Fruit fly (Drosophila melanogaster): ENCODE results near the gene Arr2.

Gene Arr2

dm6 chr3L:8667809-8668593 is 19.3 kb upstream of the Arr2 start (continued):
- TF ChIP-seq pum (GFP tag; optimal IDR thresholded peaks at IDR 0.05): no peak
- TF ChIP-seq amos (GFP tag; IDR thresholded peaks at IDR 0.05; ENCODE audit: partially characterized antibody): no peak
- peak; percentile 7 for TF ChIP-seq twi (tag; optimal IDR thresholded peaks at IDR 0.05)
- no peak for TF ChIP-seq HLH54F (GFP tag; optimal IDR thresholded peaks at IDR 0.05)
- TF ChIP-seq gsb (GFP tag; IDR thresholded peaks at IDR 0.05): no peak
- TF ChIP-seq CG7963 (GFP tag; IDR thresholded peaks at IDR 0.05; ENCODE audit: partially characterized antibody): no peak
- no peak for TF ChIP-seq zfh2 (GFP tag; optimal IDR thresholded peaks at IDR 0.05)
- no peak for TF ChIP-seq CG9797 (GFP tag; optimal IDR thresholded peaks at IDR 0.05)
- TF ChIP-seq tll (GFP tag; optimal IDR thresholded peaks at IDR 0.05): no peak
- no peak for TF ChIP-seq pho (GFP tag; optimal IDR thresholded peaks at IDR 0.05)
- TF ChIP-seq D (optimal IDR thresholded peaks at IDR 0.05): no peak
- peak; percentile 37 for TF ChIP-seq D (GFP tag; optimal IDR thresholded peaks at IDR 0.05)
- TF ChIP-seq CG3281 (GFP tag; optimal IDR thresholded peaks at IDR 0.05): no peak
- no peak for TF ChIP-seq Fer1 (GFP tag; optimal IDR thresholded peaks at IDR 0.05)
- TF ChIP-seq Gsc (GFP tag; IDR thresholded peaks at IDR 0.05): no peak
- no peak for TF ChIP-seq dimm (GFP tag; IDR thresholded peaks at IDR 0.05)
- no peak for TF ChIP-seq Hr78 (GFP tag; optimal IDR thresholded peaks at IDR 0.05)
- no peak for TF ChIP-seq Hsf (GFP tag; optimal IDR thresholded peaks at IDR 0.05)
- TF ChIP-seq CG1233 (GFP tag; optimal IDR thresholded peaks at IDR 0.05): no peak
- TF ChIP-seq danr (GFP tag; IDR thresholded peaks at IDR 0.05): no peak
- TF ChIP-seq CG8944 (GFP tag; optimal IDR thresholded peaks at IDR 0.05): no peak
- no peak for TF ChIP-seq ems (GFP tag; optimal IDR thresholded peaks at IDR 0.05)
- no peak for TF ChIP-seq CG7372 (GFP tag; IDR thresholded peaks at IDR 0.05)
- TF ChIP-seq CG31441 (GFP tag; IDR thresholded peaks at IDR 0.05): peak; percentile 78
- TF ChIP-seq H15 (GFP tag; IDR thresholded peaks at IDR 0.05): peak; percentile 54; the same call in 1 of the 3 replicates
- TF ChIP-seq slbo (GFP tag; IDR thresholded peaks at IDR 0.05): no peak
- no peak for TF ChIP-seq CG13296 (GFP tag; optimal IDR thresholded peaks at IDR 0.05)
- no peak for TF ChIP-seq HLHmδ (GFP tag; optimal IDR thresholded peaks at IDR 0.05)
- TF ChIP-seq CG42726 (GFP tag; IDR thresholded peaks at IDR 0.05; ENCODE audit: partially characterized antibody): no peak
- peak; percentile 8 for TF ChIP-seq CG13775 (GFP tag; optimal IDR thresholded peaks at IDR 0.05)
- TF ChIP-seq CG2120 (GFP tag; optimal IDR thresholded peaks at IDR 0.05): no peak
- no peak for TF ChIP-seq Med (GFP tag)
- no peak for TF ChIP-seq Taf1 (GFP tag; IDR thresholded peaks at IDR 0.05)
- no peak for TF ChIP-seq Hr39 (optimal IDR thresholded peaks at IDR 0.05)
- no peak for TF ChIP-seq z (GFP tag; IDR thresholded peaks at IDR 0.05)
- no peak for TF ChIP-seq CG10274 (GFP tag; optimal IDR thresholded peaks at IDR 0.05)
- TF ChIP-seq CG8478 (optimal IDR thresholded peaks at IDR 0.05): no peak
- TF ChIP-seq Hand (GFP tag; optimal IDR thresholded peaks at IDR 0.05): no peak
- no peak for TF ChIP-seq CG8089 (GFP tag; optimal IDR thresholded peaks at IDR 0.05)
- no peak for TF ChIP-seq CG11560 (tag; IDR thresholded peaks at IDR 0.05)
- peak; percentile 44 for TF ChIP-seq CG13424 (tag; optimal IDR thresholded peaks at IDR 0.05)
- TF ChIP-seq Bgb (GFP tag; IDR thresholded peaks at IDR 0.05; ENCODE audit: partially characterized antibody): no peak
- no peak for TF ChIP-seq CG9876 (GFP tag; optimal IDR thresholded peaks at IDR 0.05)
- no peak for TF ChIP-seq hth (optimal IDR thresholded peaks at IDR 0.05)
- TF ChIP-seq cas (GFP tag; IDR thresholded peaks at IDR 0.05): no peak
- TF ChIP-seq klu (GFP tag; IDR thresholded peaks at IDR 0.05): no peak
- no peak for TF ChIP-seq CG10431 (GFP tag; optimal IDR thresholded peaks at IDR 0.05)
- no peak for TF ChIP-seq Trl (optimal IDR thresholded peaks at IDR 0.05)
- no peak for TF ChIP-seq Trl (GFP tag; optimal IDR thresholded peaks at IDR 0.05)
- no peak for TF ChIP-seq CHES-1-like (GFP tag; optimal IDR thresholded peaks at IDR 0.05)
- no peak for TF ChIP-seq CG1832 (GFP tag; optimal IDR thresholded peaks at IDR 0.05)
- peak; percentile 41; the same call in 1 of the 2 replicates for TF ChIP-seq stc (GFP tag; IDR thresholded peaks at IDR 0.05)

All from whole organism, embryonic.